Worm (Caenorhabditis elegans) whole organism, L4/young adult: ENCODE results near the gene K01A6.6.

Experiments used
- W03F9.2 ChIP-seq: fragments of 150-350 bp; optimal IDR thresholded peaks from 2 replicates; lab custom pipeline; 2014; ENCODE audit warnings: missing biosample characterization, missing genetic modification characterization
- dao-5 ChIP-seq: sonication (generic microtip); optimal IDR thresholded peaks from 2 replicates; lab custom pipeline; 2016; ENCODE audit warnings: missing genotype, missing genetic modification characterization, moderate library complexity, missing compliant biosample characterization
- him-1 ChIP-seq: sonication (generic microtip); optimal IDR thresholded peaks from 2 replicates; lab custom pipeline; 2016; ENCODE audit warnings: missing genotype, missing genetic modification reagents, missing genetic modification characterization, missing compliant biosample characterization

- TF ChIP-seq him-1 (tag; lab: Kevin White, UChicago) (no peak), dao-5 (tag; lab: Kevin White, UChicago) (no peak), W03F9.2 (tag; lab: Kevin White, UChicago) (no peak)
Observed at ce11 chrIV:11716414-11716813, 18.7 kb upstream of the K01A6.6 start.
